Fruit fly (Drosophila melanogaster) whole organism: ENCODE data around the gene tara.

ENCODE experiments used
- Dll ChIP-seq: fragments of >200 bp; optimal IDR thresholded peaks from 2 replicates; lab custom pipeline; 2017
- EcR ChIP-seq, 2 experiments: fragments of >200 bp; optimal IDR thresholded peaks; 2 replicates each; lab custom pipeline; 2017; ENCODE audit warnings: missing biosample characterization in 2 of 2, missing genetic modification characterization in 2 of 2, missing genetic modification reagents in 2 of 2

DNA sequence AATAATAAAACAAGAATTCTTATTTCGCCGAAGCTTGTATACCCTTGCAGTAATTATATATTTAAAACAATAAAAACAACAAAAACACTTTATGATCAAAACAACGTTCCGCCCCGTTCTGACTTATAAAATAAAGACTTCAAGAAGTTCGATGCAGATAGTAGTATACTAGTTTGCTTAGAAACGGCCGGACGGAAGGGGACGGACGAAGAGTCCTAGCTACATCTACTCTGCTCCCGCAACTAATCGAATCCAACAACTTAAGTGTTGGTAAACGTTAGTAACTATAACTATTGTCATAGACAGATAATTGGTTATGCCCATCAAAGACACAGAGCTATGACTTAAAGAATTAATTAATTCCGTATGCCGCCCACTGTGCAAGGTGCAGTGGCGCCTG is 59.0 kb downstream of the tara start:
- TF ChIP-seq EcR (GFP tag; optimal IDR thresholded peaks at IDR 0.05; lab: Kevin White, UChicago) = no peak
- no peak for TF ChIP-seq Dll (lab: Kevin White, UChicago)
